Fruit fly (Drosophila melanogaster): ENCODE data around the gene Pxn.

DNA sequence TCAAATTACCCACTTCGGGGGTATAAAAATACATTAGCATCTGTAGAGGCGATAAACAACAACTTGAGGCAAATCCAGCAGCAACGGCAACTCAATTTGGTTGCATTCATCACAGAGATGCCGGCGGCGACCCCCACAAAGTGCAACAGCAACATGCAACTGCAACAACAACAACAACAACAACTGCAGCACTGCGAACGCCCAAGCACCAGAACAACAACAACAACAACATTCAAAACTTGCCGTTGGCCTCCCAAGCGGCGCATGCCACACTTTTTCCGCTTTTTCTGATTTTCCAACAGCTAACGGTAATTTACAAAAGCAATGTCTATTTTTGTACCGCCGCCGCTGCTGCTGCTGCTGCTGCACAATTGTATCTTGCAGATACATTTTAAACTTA, 51.5 kb downstream of the Pxn start:
- TF ChIP-seq CG3032 (tag; optimal IDR thresholded peaks at IDR 0.05) (no peak), CG3919 (GFP tag; optimal IDR thresholded peaks at IDR 0.05) (no peak), acj6 (GFP tag; optimal IDR thresholded peaks at IDR 0.05) (no peak), Sox102F (GFP tag; optimal IDR thresholded peaks at IDR 0.05) (no peak), OdsH (GFP tag; optimal IDR thresholded peaks at IDR 0.05) (no peak)
